Fruit fly (Drosophila melanogaster): ENCODE data around the gene CG33644.
A peak's percentile ranks its signal among the peaks of the same experiment; 100 is the strongest.

The CG33644 gene

dm6 chr2L:13513331-13514261 lies 18.3 kb upstream of the CG33644 start (continued):
- TF ChIP-seq CG34224 (GFP tag; IDR thresholded peaks at IDR 0.05; ENCODE audit: partially characterized antibody) (peak; percentile 39; the same call in 2 of the 3 replicates), CG2202 (tag; optimal IDR thresholded peaks at IDR 0.05) (no peak), hbn (GFP tag; IDR thresholded peaks at IDR 0.05; ENCODE audit: partially characterized antibody) (no peak), scrt (GFP tag; optimal IDR thresholded peaks at IDR 0.05) (no peak), wek (GFP tag; optimal IDR thresholded peaks at IDR 0.05) (peak; percentile 44), MESR4 (GFP tag; optimal IDR thresholded peaks at IDR 0.05) (no peak), MBD-R2 (GFP tag; IDR thresholded peaks at IDR 0.05) (no peak), bigmax (GFP tag; optimal IDR thresholded peaks at IDR 0.05) (no peak), schlank (tag; optimal IDR thresholded peaks at IDR 0.05) (peak; percentile 3), CG11560 (tag; IDR thresholded peaks at IDR 0.05) (0 out of 3 replicates have a peak, but pooled peaks have one; percentile 13), sc (optimal IDR thresholded peaks at IDR 0.05) (no peak), sc (GFP tag; optimal IDR thresholded peaks at IDR 0.05) (no peak), GATAe (GFP tag; conservative IDR thresholded peaks at IDR 0.05) (0 out of 2 replicates have a peak, but pooled peaks have one; percentile 24), vvl (GFP tag; IDR thresholded peaks at IDR 0.05) (peak; percentile 84), CG6791 (GFP tag; IDR thresholded peaks at IDR 0.05; ENCODE audit: partially characterized antibody) (no peak), ap (GFP tag; IDR thresholded peaks at IDR 0.05) (peak; percentile 64), Jarid2 (GFP tag; optimal IDR thresholded peaks at IDR 0.05) (peak; percentile 88), dmrt11E (tag; optimal IDR thresholded peaks at IDR 0.05) (peak; percentile 31), CkIIα-i1 (GFP tag; IDR thresholded peaks at IDR 0.05) (no peak), CG7271 (tag; optimal IDR thresholded peaks at IDR 0.05) (no peak), danr (GFP tag; IDR thresholded peaks at IDR 0.05) (peak; percentile 46; the same call in 1 of the 2 replicates), slbo (GFP tag; IDR thresholded peaks at IDR 0.05) (peak; percentile 89), pb (GFP tag; optimal IDR thresholded peaks at IDR 0.05) (peak; percentile 11), E2f2 (GFP tag; IDR thresholded peaks at IDR 0.05) (no peak), grau (tag; optimal IDR thresholded peaks at IDR 0.05) (peak; percentile 62), zen2 (GFP tag; IDR thresholded peaks at IDR 0.05; ENCODE audit: partially characterized antibody) (peak; percentile 77), CG2199 (GFP tag; IDR thresholded peaks at IDR 0.05) (peak; percentile 28; the same call in 1 of the 3 replicates), gfzf (GFP tag; optimal IDR thresholded peaks at IDR 0.05) (no peak), Ssrp (tag; optimal IDR thresholded peaks at IDR 0.05) (peak; percentile 43), CG31388 (GFP tag; optimal IDR thresholded peaks at IDR 0.05) (no peak), D19A (tag; optimal IDR thresholded peaks at IDR 0.05) (peak; percentile 74), Fer1 (GFP tag; optimal IDR thresholded peaks at IDR 0.05) (peak; percentile 20), tx (GFP tag; optimal IDR thresholded peaks at IDR 0.05) (peak; percentile 61), CG3281 (GFP tag; optimal IDR thresholded peaks at IDR 0.05) (peak; percentile 70), Sry-β (GFP tag; optimal IDR thresholded peaks at IDR 0.05) (no peak), CG17802 (tag; optimal IDR thresholded peaks at IDR 0.05) (peak; percentile 2), yki (optimal IDR thresholded peaks at IDR 0.05) (peak; percentile 98), CG15073 (GFP tag; optimal IDR thresholded peaks at IDR 0.05) (no peak), p53 (GFP tag; optimal IDR thresholded peaks at IDR 0.05) (no peak), Awh (GFP tag; IDR thresholded peaks at IDR 0.05) (0 out of 2 replicates have a peak, but pooled peaks have one; percentile 38), Nf-YA (GFP tag; IDR thresholded peaks at IDR 0.05) (no peak), lmd (GFP tag; IDR thresholded peaks at IDR 0.05) (peak; percentile 69), bcd (GFP tag; optimal IDR thresholded peaks at IDR 0.05) (peak; percentile 74), Lhr (GFP tag; optimal IDR thresholded peaks at IDR 0.05) (no peak), Poxn (GFP tag; IDR thresholded peaks at IDR 0.05) (peak; percentile 35; the same call in 1 of the 2 replicates), stc (GFP tag; IDR thresholded peaks at IDR 0.05) (peak; percentile 70), sens (GFP tag) (peak; percentile 93), pum (GFP tag; optimal IDR thresholded peaks at IDR 0.05) (peak; percentile 66), CG33557 (GFP tag; optimal IDR thresholded peaks at IDR 0.05) (peak; percentile 14)

All from whole organism, embryonic.